Worm (Caenorhabditis elegans): ENCODE data around the gene sfxn-1.3.
"Not testable (repeated sequence)": the region's sequence is repeated elsewhere in the genome, so short reads cannot be mapped to it uniquely, and the experiment has no call there.

sfxn-1.3 gene

DNA sequence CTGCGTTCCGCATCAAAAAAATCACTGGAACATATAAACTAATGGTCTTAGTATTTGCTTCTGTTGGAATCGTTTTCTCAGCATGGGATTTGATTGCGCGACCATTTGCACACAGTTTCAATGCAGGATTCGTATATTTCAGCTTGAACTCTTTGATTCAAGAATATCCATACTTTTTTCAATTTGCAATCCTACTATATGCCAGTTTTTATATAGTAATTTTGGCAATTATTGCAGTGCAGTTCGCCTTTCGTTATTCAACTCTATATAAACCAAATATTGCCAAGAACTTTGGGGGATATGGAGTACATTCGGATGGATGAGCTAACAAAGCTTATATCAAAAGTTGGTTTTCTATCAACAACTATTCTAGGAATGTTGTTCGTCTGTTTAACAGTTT is 26.3 kb downstream of the sfxn-1.3 start, which contains the start of gene str-5:
str-5 (plus strand) TSS at position 301 of the 400 bp plus-strand sequence.
- TF ChIP-seq sem-4 (tag; optimal IDR thresholded peaks at IDR 0.05); lin-13 (GFP tag; optimal IDR thresholded peaks at IDR 0.05); unc-62 (GFP tag; optimal IDR thresholded peaks at IDR 0.05): not testable (repeated sequence)

DNA sequence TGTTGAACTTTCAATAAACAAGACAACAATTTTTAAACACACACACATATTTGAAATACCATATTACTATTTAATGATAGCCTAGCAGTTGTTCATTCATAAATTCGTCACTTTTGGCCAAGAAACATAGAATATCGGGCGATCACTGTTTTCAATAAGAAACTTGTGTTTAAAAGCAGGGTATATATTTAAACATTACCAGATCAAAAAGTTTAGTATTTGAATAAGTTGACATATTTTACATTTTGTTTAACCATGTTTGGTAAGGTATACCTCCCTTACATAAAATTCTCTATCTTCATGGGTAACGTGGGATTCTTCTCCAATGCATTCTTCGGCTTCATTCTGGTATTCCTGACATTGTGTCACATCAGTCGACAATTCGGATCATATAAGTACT is 28.1 kb downstream of the sfxn-1.3 start, which contains the start of gene str-8:
str-8 (plus strand) TSS at position 301 of the 400 bp plus-strand sequence.
- TF ChIP-seq snpc-4, lin-39, nhr-129 (tag; optimal IDR thresholded peaks at IDR 0.05): not testable (repeated sequence)

DNA sequence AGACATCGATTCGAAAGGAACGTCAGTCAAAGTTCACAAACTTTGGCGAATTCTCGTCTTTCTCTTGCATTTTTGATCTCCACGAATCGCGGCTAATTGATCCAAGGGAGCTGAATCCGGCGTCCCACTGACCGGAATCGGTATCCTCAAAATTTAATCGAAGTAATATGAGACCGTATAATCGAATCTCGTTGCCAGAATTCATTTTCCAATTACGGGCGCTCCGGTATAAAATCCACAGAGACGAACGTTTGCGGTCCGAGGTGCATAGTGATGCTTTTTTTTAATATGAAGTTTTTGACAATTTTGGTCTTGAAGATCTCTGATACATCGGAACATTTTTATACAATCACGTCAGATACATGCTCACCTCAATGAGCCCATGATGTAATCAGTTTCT is 31.0 kb downstream of the sfxn-1.3 start:
- TF ChIP-seq ama-1 (optimal IDR thresholded peaks at IDR 0.05) = no peak
- no peak for TF ChIP-seq elt-3 (tag; optimal IDR thresholded peaks at IDR 0.05)
- no peak for TF ChIP-seq nhr-12 (tag; optimal IDR thresholded peaks at IDR 0.05)
- TF ChIP-seq lsy-2 (tag; optimal IDR thresholded peaks at IDR 0.05) = no peak
- no peak for TF ChIP-seq sem-4 (tag; optimal IDR thresholded peaks at IDR 0.05)
- no peak for TF ChIP-seq R02D3.7 (tag; optimal IDR thresholded peaks at IDR 0.05)
- no peak for TF ChIP-seq nhr-237 (tag; optimal IDR thresholded peaks at IDR 0.05)
- no peak for TF ChIP-seq crh-2 (tag; optimal IDR thresholded peaks at IDR 0.05)
- TF ChIP-seq mbf-1 (tag; optimal IDR thresholded peaks at IDR 0.05) = no peak
- no peak for TF ChIP-seq ztf-1 (GFP tag; conservative IDR thresholded peaks at IDR 0.05)
- TF ChIP-seq nhr-129 (tag; optimal IDR thresholded peaks at IDR 0.05) = no peak
- TF ChIP-seq C34F6.9 (tag; optimal IDR thresholded peaks at IDR 0.05) = no peak
- no peak for TF ChIP-seq ztf-4 (tag; optimal IDR thresholded peaks at IDR 0.05)
- TF ChIP-seq aly-2 (tag; optimal IDR thresholded peaks at IDR 0.05) = no peak

DNA sequence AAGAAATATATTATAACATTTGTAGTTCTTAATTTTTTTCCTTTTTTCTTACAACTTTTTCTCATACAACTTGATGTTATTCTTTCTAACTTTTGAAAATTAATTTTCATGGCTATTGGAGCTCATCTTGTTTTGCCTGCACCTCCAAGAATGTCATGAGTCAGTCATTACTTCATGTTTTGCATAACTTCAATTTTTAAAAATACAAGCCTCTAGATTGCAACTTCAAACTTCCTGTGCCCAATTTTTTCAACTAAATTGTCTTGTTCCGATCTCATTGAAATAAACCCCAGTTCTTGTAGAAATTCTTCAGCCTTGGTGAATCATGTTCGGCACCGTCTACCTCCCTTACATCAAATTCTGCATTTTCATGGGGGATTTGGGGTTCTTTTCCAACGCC is 31.8 kb downstream of the sfxn-1.3 start, which contains the start of gene str-9:
str-9 (plus strand) TSS at position 301 of the 400 bp plus-strand sequence.
- TF ChIP-seq R02D3.7 (tag; optimal IDR thresholded peaks at IDR 0.05) (no peak), gmeb-1 (tag; optimal IDR thresholded peaks at IDR 0.05) (no peak), nhr-23 (tag; optimal IDR thresholded peaks at IDR 0.05) (no peak), unc-62 (GFP tag; optimal IDR thresholded peaks at IDR 0.05) (no peak), nhr-129 (tag; optimal IDR thresholded peaks at IDR 0.05) (no peak), nhr-12 (tag; optimal IDR thresholded peaks at IDR 0.05) (no peak), fos-1 (tag; optimal IDR thresholded peaks at IDR 0.05) (no peak), sma-3 (GFP tag; optimal IDR thresholded peaks at IDR 0.05) (no peak), alr-1 (tag; optimal IDR thresholded peaks at IDR 0.05) (no peak), aly-2 (tag; optimal IDR thresholded peaks at IDR 0.05) (no peak), C34F6.9 (tag; optimal IDR thresholded peaks at IDR 0.05) (no peak), lin-13 (GFP tag; optimal IDR thresholded peaks at IDR 0.05) (no peak), nhr-77 (tag; optimal IDR thresholded peaks at IDR 0.05) (no peak), sma-9 (GFP tag; optimal IDR thresholded peaks at IDR 0.05) (no peak), sma-9 (tag; optimal IDR thresholded peaks at IDR 0.05) (no peak), nhr-21 (tag; optimal IDR thresholded peaks at IDR 0.05) (no peak), ceh-16 (tag; optimal IDR thresholded peaks at IDR 0.05) (no peak), nhr-6 (tag; optimal IDR thresholded peaks at IDR 0.05) (no peak), mdl-1 (tag; optimal IDR thresholded peaks at IDR 0.05) (no peak), dmd-4 (tag; optimal IDR thresholded peaks at IDR 0.05) (no peak), lin-39 (tag; optimal IDR thresholded peaks at IDR 0.05) (no peak)

DNA sequence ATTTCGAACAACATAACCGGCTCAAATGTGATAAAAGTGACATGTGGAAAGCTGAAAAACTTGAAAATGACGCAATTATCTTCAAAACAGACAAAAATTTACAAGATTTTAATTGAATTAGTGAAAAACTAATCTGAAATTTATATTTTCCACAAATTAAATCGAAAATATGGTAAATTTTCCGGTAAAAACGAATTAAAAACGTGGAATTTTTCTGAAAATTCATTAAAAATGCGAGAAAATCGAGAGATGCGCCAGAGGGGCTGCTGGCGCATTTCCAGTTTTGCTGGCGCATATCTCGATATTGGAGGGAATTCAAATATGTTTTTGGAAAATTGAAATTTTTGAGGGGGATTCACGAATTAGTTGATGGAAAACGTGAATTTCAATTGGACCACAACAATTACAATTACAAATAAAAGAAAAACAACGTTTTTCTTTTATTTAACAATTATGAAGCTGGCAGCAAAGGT is 39.5 kb downstream of the sfxn-1.3 start, which contains the start of the genes haf-3 and F57A10.2:
haf-3 (minus strand) TSS at position 51 of the 473 bp plus-strand sequence.
F57A10.2 (plus strand) TSS at position 454 of the 473 bp plus-strand sequence.
- no peak for TF ChIP-seq lin-39 (tag; optimal IDR thresholded peaks at IDR 0.05)
- TF ChIP-seq elt-3 (tag; optimal IDR thresholded peaks at IDR 0.05) = no peak
- no peak for TF ChIP-seq mbf-1 (tag; optimal IDR thresholded peaks at IDR 0.05)
- peak; percentile 41 for TF ChIP-seq dmd-4 (tag; optimal IDR thresholded peaks at IDR 0.05)
- peak; percentile 67 for TF ChIP-seq zag-1 (tag; optimal IDR thresholded peaks at IDR 0.05)
- TF ChIP-seq ceh-82 (tag; optimal IDR thresholded peaks at IDR 0.05) = peak; percentile 78
- no peak for TF ChIP-seq ztf-11 (tag; optimal IDR thresholded peaks at IDR 0.05)
- no peak for TF ChIP-seq elt-1 (tag; optimal IDR thresholded peaks at IDR 0.05)
- TF ChIP-seq lin-11 (tag; optimal IDR thresholded peaks at IDR 0.05) = peak; percentile 64
- TF ChIP-seq nhr-23 (tag; optimal IDR thresholded peaks at IDR 0.05) = no peak
- peak; percentile 99 for TF ChIP-seq gmeb-1 (tag; optimal IDR thresholded peaks at IDR 0.05)
- peak; percentile 92 for TF ChIP-seq nhr-25 (tag; optimal IDR thresholded peaks at IDR 0.05)
- TF ChIP-seq mab-5 (tag; optimal IDR thresholded peaks at IDR 0.05) = peak; percentile 90
- TF ChIP-seq aly-2 (tag; optimal IDR thresholded peaks at IDR 0.05) = no peak
- TF ChIP-seq unc-55 (GFP tag; optimal IDR thresholded peaks at IDR 0.05) = peak; percentile 94
- TF ChIP-seq fos-1 (tag; optimal IDR thresholded peaks at IDR 0.05) = peak; percentile 57
- TF ChIP-seq blmp-1 (tag; optimal IDR thresholded peaks at IDR 0.05; ENCODE audit: insufficient read depth) = peak; percentile 9
- TF ChIP-seq nhr-129 (tag; optimal IDR thresholded peaks at IDR 0.05) = peak; percentile 78
- TF ChIP-seq ztf-1 (GFP tag; conservative IDR thresholded peaks at IDR 0.05) = no peak
- TF ChIP-seq nhr-12 (tag; optimal IDR thresholded peaks at IDR 0.05) = no peak
- peak; percentile 84 for TF ChIP-seq ztf-4 (tag; optimal IDR thresholded peaks at IDR 0.05)
- TF ChIP-seq egl-27 (tag; optimal IDR thresholded peaks at IDR 0.05) = peak; percentile 92
- TF ChIP-seq peb-1 (tag; optimal IDR thresholded peaks at IDR 0.05) = no peak
- peak; percentile 94 for TF ChIP-seq crh-2 (tag; optimal IDR thresholded peaks at IDR 0.05)
- peak; percentile 91 for TF ChIP-seq F13H6.1 (tag; optimal IDR thresholded peaks at IDR 0.05)
- peak; percentile 68 for TF ChIP-seq nhr-77 (tag; optimal IDR thresholded peaks at IDR 0.05)
- no peak for TF ChIP-seq nhr-11 (tag; optimal IDR thresholded peaks at IDR 0.05)
- TF ChIP-seq ama-1 (optimal IDR thresholded peaks at IDR 0.05) = peak; percentile 60
- TF ChIP-seq nhr-6 (tag; optimal IDR thresholded peaks at IDR 0.05) = peak; percentile 84

All from whole organism, L2 larva.